Fruit fly (Drosophila melanogaster) whole organism, embryonic: ENCODE results near the gene MYPT-75D.
A peak's percentile ranks its signal among the peaks of the same experiment; 100 is the strongest.

ENCODE experiments used
- Atf3 ChIP-seq: fragments of 200-800 bp; sonication (Bioruptor generic); optimal IDR thresholded peaks from 3 replicates; lab custom pipeline; 2016; ENCODE audit warnings: missing biosample characterization, missing genetic modification characterization
- B-H2 ChIP-seq: fragments of 200-800 bp; sonication (Bioruptor generic); optimal IDR thresholded peaks from 2 replicates; lab custom pipeline; 2018; ENCODE audit warnings: missing biosample characterization, mild to moderate bottlenecking, missing genetic modification characterization
- CG10274 ChIP-seq: fragments of 200-800 bp; sonication (Bioruptor generic); optimal IDR thresholded peaks from 3 replicates; lab custom pipeline; 2017; ENCODE audit warnings: missing biosample characterization, mild to moderate bottlenecking, missing genetic modification characterization
- CG10431 ChIP-seq: fragments of 200-800 bp; sonication (Bioruptor generic); optimal IDR thresholded peaks from 3 replicates; lab custom pipeline; 2018; ENCODE audit warnings: missing biosample characterization, mild to moderate bottlenecking, missing genetic modification characterization
- CG10565 ChIP-seq: fragments of 200-800 bp; sonication (Bioruptor generic); optimal IDR thresholded peaks from 3 replicates; lab custom pipeline; 2016; ENCODE audit warnings: missing biosample characterization, mild to moderate bottlenecking, missing genetic modification characterization
- CG11723 ChIP-seq: fragments of 200-800 bp; sonication (Bioruptor generic); optimal IDR thresholded peaks from 2 replicates; lab custom pipeline; 2017; ENCODE audit warnings: missing biosample characterization, mild to moderate bottlenecking, missing genetic modification characterization
- CG1233 ChIP-seq: fragments of 200-800 bp; sonication (Bioruptor generic); optimal IDR thresholded peaks from 4 replicates; lab custom pipeline; 2018; ENCODE audit warnings: missing biosample characterization, mild to moderate bottlenecking, missing genetic modification characterization
- CG15073 ChIP-seq: fragments of 200-800 bp; sonication (Bioruptor generic); optimal IDR thresholded peaks from 2 replicates; lab custom pipeline; 2016; ENCODE audit warnings: missing biosample characterization, missing genetic modification characterization
- CG15479 ChIP-seq: fragments of 200-800 bp; sonication (Bioruptor generic); optimal IDR thresholded peaks from 3 replicates; lab custom pipeline; 2019; ENCODE audit warnings: missing biosample characterization, mild to moderate bottlenecking, missing genetic modification characterization, moderate library complexity
- CG15601 ChIP-seq: fragments of 200-800 bp; sonication (Bioruptor generic); optimal IDR thresholded peaks from 3 replicates; lab custom pipeline; 2019; ENCODE audit warnings: missing biosample characterization, mild to moderate bottlenecking, missing genetic modification characterization, moderate library complexity
- CG16813 ChIP-seq: fragments of 200-800 bp; sonication (Bioruptor generic); IDR thresholded peaks from 3 replicates; pipeline ENCODE4 v1.3.6; 2022; ENCODE audit warnings: missing biosample characterization, missing genetic modification characterization; ENCODE audit not compliant: partially characterized antibody
- CG17186 ChIP-seq: fragments of 200-800 bp; sonication (Bioruptor generic); optimal IDR thresholded peaks from 3 replicates; lab custom pipeline; 2017; ENCODE audit warnings: missing biosample characterization, missing genetic modification reagents, missing genetic modification characterization
- CG17568 ChIP-seq: fragments of 200-800 bp; sonication (Bioruptor generic); optimal IDR thresholded peaks from 2 replicates; lab custom pipeline; 2018; ENCODE audit warnings: missing biosample characterization, mild to moderate bottlenecking, missing genetic modification characterization, moderate library complexity
- CG17802 ChIP-seq: fragments of 200-800 bp; sonication (Bioruptor generic); optimal IDR thresholded peaks from 2 replicates; lab custom pipeline; 2018; ENCODE audit warnings: missing biosample characterization, mild to moderate bottlenecking, missing genetic modification characterization, moderate library complexity
- CG18262 ChIP-seq: fragments of 200-800 bp; optimal IDR thresholded peaks from 3 replicates; lab custom pipeline; 2019; ENCODE audit warnings: missing biosample characterization, mild to moderate bottlenecking, missing genetic modification characterization, moderate library complexity
- CG30403 ChIP-seq: fragments of 200-800 bp; sonication (Bioruptor generic); optimal IDR thresholded peaks from 3 replicates; lab custom pipeline; 2016; ENCODE audit warnings: missing biosample characterization, missing genetic modification characterization
- CG6272 ChIP-seq: fragments of 200-800 bp; sonication (Bioruptor generic); IDR thresholded peaks from 2 replicates; pipeline ENCODE4 v1.3.6; 2022; ENCODE audit warnings: missing biosample characterization, missing genetic modification characterization
- CG7357 ChIP-seq: fragments of 200-800 bp; sonication (Bioruptor generic); IDR thresholded peaks from 3 replicates; pipeline ENCODE4 v1.3.6; 2022; ENCODE audit warnings: missing biosample characterization, missing genetic modification characterization
- CG8281 ChIP-seq: fragments of 200-800 bp; sonication (Bioruptor generic); optimal IDR thresholded peaks from 2 replicates; lab custom pipeline; 2018; ENCODE audit warnings: missing biosample characterization, mild to moderate bottlenecking, missing genetic modification characterization, moderate library complexity
- CG8765 ChIP-seq: fragments of 200-800 bp; sonication (Bioruptor generic); IDR thresholded peaks from 2 replicates; pipeline ENCODE4 v1.3.6; 2022; ENCODE audit warnings: missing biosample characterization, missing genetic modification characterization
- CHES-1-like ChIP-seq: fragments of 200-800 bp; sonication (Bioruptor generic); optimal IDR thresholded peaks from 2 replicates; lab custom pipeline; 2016; ENCODE audit warnings: missing biosample characterization, missing genetic modification characterization
- D19A ChIP-seq: fragments of 200-800 bp; optimal IDR thresholded peaks from 3 replicates; lab custom pipeline; 2019; ENCODE audit warnings: missing biosample characterization, mild to moderate bottlenecking, missing genetic modification characterization, moderate library complexity
- Fer2 ChIP-seq: fragments of 200-800 bp; sonication (Bioruptor generic); optimal IDR thresholded peaks from 2 replicates; lab custom pipeline; 2018; ENCODE audit warnings: missing biosample characterization, mild to moderate bottlenecking, missing genetic modification characterization, moderate library complexity
- Gsc ChIP-seq: fragments of 200-800 bp; sonication (Bioruptor generic); IDR thresholded peaks from 2 replicates; pipeline ENCODE4 v1.3.6; 2022; ENCODE audit warnings: missing biosample characterization, missing genetic modification characterization
- Hr51 ChIP-seq, 2 experiments: fragments of 200-800 bp; sonication (Bioruptor generic); optimal IDR thresholded peaks; 2 replicates in 1 of 2; 3 replicates in 1 of 2; lab custom pipeline; 2016 to 2018; ENCODE audit warnings: missing biosample characterization in 2 of 2, missing genetic modification characterization in 2 of 2, mild to moderate bottlenecking in 1 of 2, moderate library complexity in 1 of 2
- Lhr ChIP-seq: fragments of 200-800 bp; sonication (Bioruptor generic); optimal IDR thresholded peaks from 3 replicates; lab custom pipeline; 2017; ENCODE audit warnings: mild to moderate bottlenecking, missing biosample characterization, missing genetic modification reagents, missing genetic modification characterization
- Mes4 ChIP-seq: fragments of 200-800 bp; sonication (Bioruptor generic); optimal IDR thresholded peaks from 2 replicates; lab custom pipeline; 2016; ENCODE audit warnings: missing biosample characterization, missing genetic modification characterization
- Taf1 ChIP-seq: fragments of 200-800 bp; sonication (Bioruptor generic); IDR thresholded peaks from 2 replicates; pipeline ENCODE4 v1.3.6; 2022; ENCODE audit warnings: missing biosample characterization, missing genetic modification characterization
- Usf ChIP-seq: fragments of 200-800 bp; sonication (Bioruptor generic); optimal IDR thresholded peaks from 2 replicates; lab custom pipeline; 2017; ENCODE audit warnings: missing genotype, missing biosample characterization, missing genetic modification characterization
- YL-1 ChIP-seq: fragments of 200-800 bp; sonication (Bioruptor generic); optimal IDR thresholded peaks from 3 replicates; lab custom pipeline; 2017; ENCODE audit warnings: missing biosample characterization, mild to moderate bottlenecking, missing genetic modification characterization
- ap ChIP-seq: fragments of 200-800 bp; sonication (Bioruptor generic); IDR thresholded peaks from 2 replicates; pipeline ENCODE4 v1.3.6; 2022; ENCODE audit warnings: missing biosample characterization, missing genetic modification characterization
- az2 ChIP-seq: fragments of 200-800 bp; sonication (Bioruptor generic); optimal IDR thresholded peaks from 3 replicates; lab custom pipeline; 2016; ENCODE audit warnings: missing biosample characterization, missing genetic modification characterization
- bab2 ChIP-seq: fragments of 200-800 bp; sonication (Bioruptor generic); optimal IDR thresholded peaks from 2 replicates; lab custom pipeline; 2016; ENCODE audit warnings: missing biosample characterization, missing genetic modification characterization
- bowl ChIP-seq: fragments of 200-800 bp; sonication (Bioruptor generic); IDR thresholded peaks from 2 replicates; pipeline ENCODE4 v1.3.6; 2022; ENCODE audit warnings: missing biosample characterization, missing genetic modification characterization
- cato ChIP-seq: fragments of 200-800 bp; sonication (Bioruptor generic); optimal IDR thresholded peaks from 2 replicates; lab custom pipeline; 2016; ENCODE audit warnings: missing biosample characterization, missing genetic modification characterization, borderline replicate concordance
- gsb-n ChIP-seq: fragments of 200-800 bp; sonication (Bioruptor generic); optimal IDR thresholded peaks from 3 replicates; lab custom pipeline; 2018; ENCODE audit warnings: missing biosample characterization, mild to moderate bottlenecking, missing genetic modification characterization
- gt ChIP-seq: fragments of 200-800 bp; sonication (Bioruptor generic); IDR thresholded peaks from 2 replicates; pipeline ENCODE4 v1.3.6; 2022; ENCODE audit warnings: missing biosample characterization, missing genetic modification characterization
- hth ChIP-seq: fragments of >200 bp; optimal IDR thresholded peaks from 2 replicates; lab custom pipeline; 2017; ENCODE audit warnings: inconsistent platforms
- kni ChIP-seq: fragments of 200-800 bp; sonication (Bioruptor generic); optimal IDR thresholded peaks from 3 replicates; lab custom pipeline; 2017; ENCODE audit warnings: mild to moderate bottlenecking, missing biosample characterization, missing genetic modification reagents, missing genetic modification characterization
- nmo ChIP-seq: fragments of 200-800 bp; sonication (Bioruptor generic); optimal IDR thresholded peaks from 2 replicates; lab custom pipeline; 2018; ENCODE audit warnings: missing biosample characterization, mild to moderate bottlenecking, missing genetic modification characterization, moderate library complexity
- pho ChIP-seq: fragments of 200-800 bp; sonication (Bioruptor generic); optimal IDR thresholded peaks from 2 replicates; lab custom pipeline; 2016; ENCODE audit warnings: missing biosample characterization, missing genetic modification characterization
- ranshi ChIP-seq: fragments of 200-800 bp; sonication (Bioruptor generic); IDR thresholded peaks from 2 replicates; pipeline ENCODE4 v1.3.6; 2022; ENCODE audit warnings: missing biosample characterization, missing genetic modification characterization
- scrt ChIP-seq: fragments of 200-800 bp; sonication (Bioruptor generic); optimal IDR thresholded peaks from 2 replicates; lab custom pipeline; 2018; ENCODE audit warnings: missing biosample characterization, mild to moderate bottlenecking, missing genetic modification characterization, moderate library complexity
- seq ChIP-seq: fragments of 200-800 bp; sonication (Bioruptor generic); IDR thresholded peaks from 2 replicates; pipeline ENCODE4 v1.3.6; 2022; ENCODE audit warnings: missing biosample characterization, missing genetic modification characterization
- slbo ChIP-seq: fragments of 200-800 bp; sonication (Bioruptor generic); IDR thresholded peaks from 2 replicates; pipeline ENCODE4 v1.3.6; 2022; ENCODE audit warnings: missing biosample characterization, missing genetic modification characterization
- stwl ChIP-seq: fragments of 200-800 bp; sonication (Bioruptor generic); optimal IDR thresholded peaks from 3 replicates; lab custom pipeline; 2018; ENCODE audit warnings: missing biosample characterization, mild to moderate bottlenecking, missing genetic modification characterization, moderate library complexity
- tgo ChIP-seq: fragments of 200-800 bp; sonication (Bioruptor generic); IDR thresholded peaks from 3 replicates; pipeline ENCODE4 v1.3.6; 2022; ENCODE audit warnings: missing biosample characterization, missing genetic modification characterization
- ttk ChIP-seq: fragments of 200-800 bp; sonication (Bioruptor generic); IDR thresholded peaks from 2 replicates; pipeline ENCODE4 v2.1.2; 2022; ENCODE audit warnings: missing biosample characterization, missing genetic modification characterization
- unc-4 ChIP-seq: fragments of 200-800 bp; sonication (Bioruptor generic); IDR thresholded peaks from 2 replicates; pipeline ENCODE4 v1.3.6; 2022; ENCODE audit warnings: missing biosample characterization, missing genetic modification characterization; ENCODE audit not compliant: partially characterized antibody
- unpg ChIP-seq: fragments of 200-800 bp; sonication (Bioruptor generic); optimal IDR thresholded peaks from 3 replicates; lab custom pipeline; 2018; ENCODE audit warnings: missing biosample characterization, mild to moderate bottlenecking, missing genetic modification characterization, moderate library complexity

MYPT-75D gene

dm6 chr3L:18681550-18682217, 55.9 kb downstream of the MYPT-75D start, which contains the start of the genes Sgf11 and CG32202 (continued):
- no peak for TF ChIP-seq Taf1 (GFP tag; lab: Robert Waterston, UW)
- no peak for TF ChIP-seq CG17186 (GFP tag; lab: Kevin White, UChicago)
- TF ChIP-seq unpg (GFP tag; lab: Kevin White, UChicago): peak; percentile 68
- TF ChIP-seq CG8281 (tag; lab: Kevin White, UChicago): peak; percentile 33
- TF ChIP-seq Gsc (GFP tag; lab: Robert Waterston, UW): no peak
- peak; percentile 63 for TF ChIP-seq CG1233 (GFP tag; lab: Kevin White, UChicago)
- no peak for TF ChIP-seq unc-4 (GFP tag; lab: Robert Waterston, UW)
- peak; percentile 25 for TF ChIP-seq YL-1 (GFP tag; lab: Kevin White, UChicago)
- TF ChIP-seq tgo (GFP tag; lab: Robert Waterston, UW): peak; percentile 38; the same call in 1 of the 3 replicates
- no peak for TF ChIP-seq CG8765 (GFP tag; lab: Robert Waterston, UW)
- TF ChIP-seq CG30403 (GFP tag; lab: Kevin White, UChicago): peak; percentile 77
- TF ChIP-seq gt: no peak
- TF ChIP-seq CG7357 (GFP tag; lab: Robert Waterston, UW): no peak
- TF ChIP-seq ttk: no peak
- no peak for TF ChIP-seq CG10565 (GFP tag; lab: Kevin White, UChicago)
- peak; percentile 10 for TF ChIP-seq kni (GFP tag; lab: Kevin White, UChicago)
- no peak for TF ChIP-seq CG10274
- no peak for TF ChIP-seq seq (GFP tag; lab: Robert Waterston, UW)
- no peak for TF ChIP-seq bowl
- TF ChIP-seq Fer2 (tag; lab: Kevin White, UChicago): peak; percentile 36
- TF ChIP-seq ap: no peak
- no peak for TF ChIP-seq Mes4 (GFP tag; lab: Kevin White, UChicago)
- TF ChIP-seq ranshi (GFP tag; lab: Robert Waterston, UW): no peak
- TF ChIP-seq nmo: peak; percentile 85
- peak; percentile 72 for TF ChIP-seq slbo (GFP tag; lab: Robert Waterston, UW)
- no peak for TF ChIP-seq CG6272
- peak; percentile 51 for TF ChIP-seq Lhr (GFP tag; lab: Kevin White, UChicago)
- TF ChIP-seq CHES-1-like (GFP tag; lab: Kevin White, UChicago): peak; percentile 8
- peak; percentile 59 for TF ChIP-seq B-H2
- no peak for TF ChIP-seq CG15479 (GFP tag; lab: Kevin White, UChicago)
- no peak for TF ChIP-seq Atf3 (GFP tag; lab: Kevin White, UChicago)
- TF ChIP-seq CG17802 (tag; lab: Kevin White, UChicago): no peak
- peak; percentile 18 for TF ChIP-seq CG10431 (GFP tag; lab: Kevin White, UChicago)
- peak; percentile 21 for TF ChIP-seq bab2 (GFP tag; lab: Kevin White, UChicago)
- peak; percentile 46 for TF ChIP-seq D19A
- no peak for TF ChIP-seq CG17568 (GFP tag; lab: Kevin White, UChicago)
- TF ChIP-seq hth: no peak
- peak; percentile 23 for TF ChIP-seq CG11723 (GFP tag; lab: Kevin White, UChicago)
- TF ChIP-seq CG18262 (tag; lab: Kevin White, UChicago): peak; percentile 70
- peak; percentile 82 for TF ChIP-seq stwl
- TF ChIP-seq pho (GFP tag; lab: Kevin White, UChicago): no peak
- TF ChIP-seq scrt (GFP tag; lab: Kevin White, UChicago): no peak
- TF ChIP-seq Hr51 (GFP tag; optimal IDR thresholded peaks at IDR 0.05; lab: Kevin White, UChicago): peak in 1 of 2 experiments; percentile 77
- peak; percentile 64 for TF ChIP-seq az2
- TF ChIP-seq Usf (GFP tag; lab: Kevin White, UChicago): no peak
- TF ChIP-seq gsb-n: peak; percentile 48
- no peak for TF ChIP-seq CG15073 (GFP tag; lab: Kevin White, UChicago)
- TF ChIP-seq CG16813 (GFP tag; lab: Robert Waterston, UW): no peak
- TF ChIP-seq cato (GFP tag; lab: Kevin White, UChicago): peak; percentile 46
- TF ChIP-seq CG15601 (tag; lab: Kevin White, UChicago): peak; percentile 72
